Fruit fly (Drosophila melanogaster) whole organism: ENCODE results near the gene mei-P22.

Experiments
- CG8478 ChIP-seq: fragments of >200 bp; optimal IDR thresholded peaks from 2 replicates; lab custom pipeline; 2018; ENCODE audit warnings: inconsistent platforms
- Dll ChIP-seq: fragments of >200 bp; optimal IDR thresholded peaks from 2 replicates; lab custom pipeline; 2017
- EcR ChIP-seq, 2 experiments: fragments of >200 bp; optimal IDR thresholded peaks; 2 replicates each; lab custom pipeline; 2017; ENCODE audit warnings: missing biosample characterization in 2 of 2, missing genetic modification characterization in 2 of 2, missing genetic modification reagents in 2 of 2
- pan ChIP-seq: fragments of >200 bp; optimal IDR thresholded peaks from 2 replicates; lab custom pipeline; 2017
- psq ChIP-seq: fragments of >200 bp; optimal IDR thresholded peaks from 2 replicates; lab custom pipeline; 2017
- usp ChIP-seq: fragments of >200 bp; optimal IDR thresholded peaks from 2 replicates; lab custom pipeline; 2017; ENCODE audit warnings: missing biosample characterization, missing genetic modification characterization, mixed read lengths

The mei-P22 gene

dm6 chr3L:7243775-7244438, at the start of gene mei-P22, which contains the start of gene mRpL50:
Gene mei-P22 (plus strand): TSS chr3L:7244388.
Gene mRpL50 (minus strand): TSS chr3L:7243933.
- no peak for TF ChIP-seq EcR (GFP tag; optimal IDR thresholded peaks at IDR 0.05; lab: Kevin White, UChicago)
- no peak for TF ChIP-seq Dll
- no peak for TF ChIP-seq pan
- TF ChIP-seq psq = no peak
- no peak for TF ChIP-seq usp (GFP tag; lab: Kevin White, UChicago)
- TF ChIP-seq CG8478 = no peak

dm6 chr3L:7234212-7234611, 10.0 kb upstream of the mei-P22 start, which contains the start of gene CG14826:
Gene CG14826 (plus strand): TSS chr3L:7234512.
- TF ChIP-seq CG8478 (no peak), Dll (no peak), psq (no peak), usp (GFP tag; lab: Kevin White, UChicago) (no peak), EcR (GFP tag; optimal IDR thresholded peaks at IDR 0.05; lab: Kevin White, UChicago) (no peak), pan (no peak)

- TF ChIP-seq CG8478 (no peak), EcR (GFP tag; optimal IDR thresholded peaks at IDR 0.05; lab: Kevin White, UChicago) (no peak), pan (no peak), usp (GFP tag; lab: Kevin White, UChicago) (no peak), psq (no peak)
Observed at dm6 chr3L:7238072-7238759, 6.0 kb upstream of the mei-P22 start, which contains the start of the genes CG14829 and BHD. Gene CG14829 (minus strand): TSS chr3L:7238122. Gene BHD (plus strand): TSS chr3L:7238542.

dm6 chr3L:7241217-7241859, 2.9 kb upstream of the mei-P22 start, which contains the start of the genes RpL18 and Neos:
Gene RpL18 (minus strand): TSS chr3L:7241351.
Gene Neos (plus strand): TSS chr3L:7241628.
- no peak for TF ChIP-seq EcR (GFP tag; optimal IDR thresholded peaks at IDR 0.05; lab: Kevin White, UChicago)
- TF ChIP-seq psq = no peak
- no peak for TF ChIP-seq CG8478
- TF ChIP-seq Dll = no peak
- no peak for TF ChIP-seq usp (GFP tag; lab: Kevin White, UChicago)
- TF ChIP-seq pan = no peak

- TF ChIP-seq CG8478 (no peak), EcR (GFP tag; optimal IDR thresholded peaks at IDR 0.05; lab: Kevin White, UChicago) (no peak)
Observed at dm6 chr3L:7249167-7249566, 5.0 kb downstream of the mei-P22 start, which contains the start of gene Cdc27. Gene Cdc27 (minus strand): TSS chr3L:7249340.

dm6 chr3L:7250469-7250868, 6.3 kb downstream of the mei-P22 start, which contains the start of gene MED4:
Gene MED4 (minus strand): TSS chr3L:7250527.
- no peak for TF ChIP-seq psq
- TF ChIP-seq CG8478 = no peak
- no peak for TF ChIP-seq EcR (GFP tag; optimal IDR thresholded peaks at IDR 0.05; lab: Kevin White, UChicago)
- TF ChIP-seq Dll = no peak
- TF ChIP-seq pan = no peak
- TF ChIP-seq usp (GFP tag; lab: Kevin White, UChicago) = no peak

dm6 chr3L:7254724-7255123, 10.5 kb downstream of the mei-P22 start:
- TF ChIP-seq EcR (GFP tag; optimal IDR thresholded peaks at IDR 0.05; lab: Kevin White, UChicago) (no peak), psq (no peak), Dll (no peak), pan (no peak), usp (GFP tag; lab: Kevin White, UChicago) (no peak), CG8478 (no peak)

dm6 chr3L:7258267-7258666, 14.1 kb downstream of the mei-P22 start:
- TF ChIP-seq psq (no peak), CG8478 (no peak), EcR (GFP tag; optimal IDR thresholded peaks at IDR 0.05; lab: Kevin White, UChicago) (no peak), Dll (no peak), usp (GFP tag; lab: Kevin White, UChicago) (no peak), pan (no peak)

dm6 chr3L:7262471-7262870, 18.3 kb downstream of the mei-P22 start:
- TF ChIP-seq psq = no peak
- no peak for TF ChIP-seq EcR (GFP tag; optimal IDR thresholded peaks at IDR 0.05; lab: Kevin White, UChicago)
- no peak for TF ChIP-seq pan
- no peak for TF ChIP-seq Dll
- TF ChIP-seq usp (GFP tag; lab: Kevin White, UChicago) = no peak
- no peak for TF ChIP-seq CG8478

dm6 chr3L:7263757-7264516, 19.7 kb downstream of the mei-P22 start, which contains the start of gene CG14830:
Gene CG14830 (minus strand): TSS chr3L:7263920.
- TF ChIP-seq CG8478 (no peak), Dll (peak; percentile 24)

dm6 chr3L:7283541-7283940, 39.4 kb downstream of the mei-P22 start:
- no peak for TF ChIP-seq pan
- no peak for TF ChIP-seq psq
- no peak for TF ChIP-seq CG8478
- TF ChIP-seq Dll = no peak
- no peak for TF ChIP-seq EcR (GFP tag; optimal IDR thresholded peaks at IDR 0.05; lab: Kevin White, UChicago)
- no peak for TF ChIP-seq usp (GFP tag; lab: Kevin White, UChicago)
